Fruit fly (Drosophila melanogaster): ENCODE data around the gene CG44139.

Gene CG44139

DNA sequence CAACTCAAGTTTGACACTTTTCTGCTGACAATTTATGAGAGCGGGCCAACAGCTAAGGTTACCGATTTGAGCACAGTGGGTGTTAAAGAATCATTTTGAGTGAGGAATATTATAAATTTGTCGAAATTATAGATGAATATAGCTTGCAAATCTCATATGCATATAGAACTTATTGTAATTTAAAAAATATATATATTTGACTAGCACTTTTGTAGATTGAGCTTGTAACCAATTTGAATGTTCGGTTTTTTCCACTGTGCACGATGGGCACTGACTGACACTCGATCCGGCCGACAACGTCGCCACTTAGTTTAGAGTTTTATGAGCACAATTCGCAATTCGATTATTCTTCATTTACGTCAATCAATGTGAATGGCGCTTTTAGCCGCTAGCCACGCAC lies 26.1 kb upstream of the CG44139 start:
- TF ChIP-seq CG10669 (GFP tag; optimal IDR thresholded peaks at IDR 0.05), result no peak
- no peak for TF ChIP-seq Sox15 (GFP tag; optimal IDR thresholded peaks at IDR 0.05)
- TF ChIP-seq eg (GFP tag; IDR thresholded peaks at IDR 0.05), result no peak
- peak; percentile 55 for TF ChIP-seq svp (GFP tag)
- no peak for TF ChIP-seq fd85E (GFP tag; optimal IDR thresholded peaks at IDR 0.05)
- TF ChIP-seq CG10631 (GFP tag; optimal IDR thresholded peaks at IDR 0.05), result peak; percentile 8
- TF ChIP-seq achi (GFP tag; optimal IDR thresholded peaks at IDR 0.05), result no peak
- TF ChIP-seq Sox102F (GFP tag; optimal IDR thresholded peaks at IDR 0.05), result no peak
- TF ChIP-seq CG31627 (GFP tag; optimal IDR thresholded peaks at IDR 0.05), result no peak
- TF ChIP-seq net (GFP tag; optimal IDR thresholded peaks at IDR 0.05), result no peak
- TF ChIP-seq Eip78C (GFP tag), result no peak
- no peak for TF ChIP-seq Ets21C (GFP tag; optimal IDR thresholded peaks at IDR 0.05)
- no peak for TF ChIP-seq Sox14 (GFP tag; optimal IDR thresholded peaks at IDR 0.05)
- TF ChIP-seq Met (GFP tag; optimal IDR thresholded peaks at IDR 0.05), result no peak
- TF ChIP-seq CG9139 (GFP tag; optimal IDR thresholded peaks at IDR 0.05), result no peak
- TF ChIP-seq spab (GFP tag; optimal IDR thresholded peaks at IDR 0.05), result no peak
- no peak for TF ChIP-seq CG6792 (GFP tag; optimal IDR thresholded peaks at IDR 0.05)

DNA sequence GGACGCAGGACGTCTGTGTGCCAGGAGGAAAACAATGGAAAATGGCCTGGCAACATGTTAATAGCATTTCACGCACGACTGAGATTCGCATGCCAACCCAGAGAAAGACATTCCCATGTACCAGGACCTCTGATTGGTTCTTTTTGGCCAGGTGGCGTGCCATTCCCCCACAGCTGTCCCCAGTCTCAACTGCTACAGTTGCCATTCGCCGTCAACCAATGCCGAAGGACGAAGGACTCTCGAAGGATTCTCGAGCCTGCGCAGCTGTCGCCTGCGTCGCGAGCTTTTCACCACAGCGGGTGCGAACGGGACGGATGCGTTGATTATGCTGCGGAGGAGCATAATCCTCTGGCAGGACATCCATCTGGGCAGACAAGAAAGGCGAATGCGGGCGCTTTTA lies 24.7 kb upstream of the CG44139 start, which contains the start of gene VGlut:
Gene VGlut, plus strand, starts transcription at position 399 of the 400 bp plus-strand sequence.
- TF ChIP-seq CG16779 (tag; optimal IDR thresholded peaks at IDR 0.05) (no peak), svp (GFP tag) (no peak), CG15336 (GFP tag; IDR thresholded peaks at IDR 0.05) (no peak), Eip93F (GFP tag; optimal IDR thresholded peaks at IDR 0.05) (no peak), CG9139 (GFP tag; optimal IDR thresholded peaks at IDR 0.05) (no peak), eg (GFP tag; IDR thresholded peaks at IDR 0.05) (no peak), Ets96B (tag; optimal IDR thresholded peaks at IDR 0.05) (no peak), Hr38 (GFP tag; optimal IDR thresholded peaks at IDR 0.05) (no peak), CG8119 (GFP tag; IDR thresholded peaks at IDR 0.05) (no peak), CG6163 (GFP tag; IDR thresholded peaks at IDR 0.05) (no peak), CG1621 (tag; optimal IDR thresholded peaks at IDR 0.05) (no peak), fkh (GFP tag; optimal IDR thresholded peaks at IDR 0.05) (no peak), CG10631 (GFP tag; optimal IDR thresholded peaks at IDR 0.05) (no peak), cyc (GFP tag; optimal IDR thresholded peaks at IDR 0.05) (no peak), ss (GFP tag; optimal IDR thresholded peaks at IDR 0.05) (no peak), Eip78C (GFP tag) (no peak)

dm6 chr2L:2402194-2402593 lies 22.4 kb upstream of the CG44139 start:
- TF ChIP-seq svp (GFP tag) (peak; percentile 41), cyc (GFP tag; optimal IDR thresholded peaks at IDR 0.05) (no peak)

DNA sequence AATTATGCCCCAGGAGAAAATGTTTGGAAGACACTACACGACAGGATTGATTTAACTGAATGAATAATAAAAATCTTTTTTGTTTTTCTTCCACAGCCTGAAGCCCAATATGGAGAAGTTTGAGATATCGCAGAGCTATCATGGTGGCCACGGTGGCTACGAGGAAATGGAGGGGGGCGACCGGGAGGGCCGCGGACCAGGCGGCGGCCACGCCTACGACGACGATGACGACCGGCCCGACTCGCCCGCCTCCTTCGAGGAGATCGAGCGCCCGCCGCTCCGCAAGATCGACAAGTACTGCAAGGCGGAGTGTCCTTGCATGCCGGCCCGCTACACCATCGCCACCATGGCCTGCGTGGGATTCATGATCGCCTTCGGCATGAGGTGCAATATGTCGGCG lies 20.0 kb upstream of the CG44139 start:
- TF ChIP-seq Met (GFP tag; optimal IDR thresholded peaks at IDR 0.05), result no peak
- TF ChIP-seq Sox15 (GFP tag; optimal IDR thresholded peaks at IDR 0.05), result no peak

DNA sequence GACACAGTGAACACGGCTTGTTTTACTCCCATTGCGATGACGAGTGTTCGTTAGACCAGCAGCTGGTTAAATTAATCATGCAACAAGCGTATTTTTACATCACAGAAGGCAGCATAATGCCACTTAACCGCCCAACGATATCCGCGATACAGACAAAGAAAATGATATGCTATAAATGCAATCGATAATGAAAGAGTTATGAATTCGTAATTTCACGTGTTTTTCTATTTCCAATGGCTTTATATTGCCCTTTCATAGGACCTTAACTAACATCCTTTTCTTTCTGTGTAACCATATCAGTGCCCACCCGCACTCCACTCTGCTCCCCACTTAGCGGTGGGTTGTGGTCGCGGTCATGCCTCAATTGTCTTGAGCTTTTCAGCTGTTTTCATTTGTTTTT lies 11.5 kb upstream of the CG44139 start:
- TF ChIP-seq CG11762 (GFP tag; optimal IDR thresholded peaks at IDR 0.05; ENCODE audit: insufficient read depth) (no peak), CG8119 (GFP tag; IDR thresholded peaks at IDR 0.05) (peak; percentile 69), CG11902 (GFP tag; optimal IDR thresholded peaks at IDR 0.05) (no peak), Gug (GFP tag; IDR thresholded peaks at IDR 0.05) (peak; percentile 62), achi (GFP tag; optimal IDR thresholded peaks at IDR 0.05) (peak; percentile 23), eg (GFP tag; IDR thresholded peaks at IDR 0.05) (peak; percentile 87), CG32006 (GFP tag; optimal IDR thresholded peaks at IDR 0.05) (peak; percentile 71), Sox102F (GFP tag; optimal IDR thresholded peaks at IDR 0.05) (no peak), Smox (GFP tag; optimal IDR thresholded peaks at IDR 0.05) (no peak), CG6792 (GFP tag; optimal IDR thresholded peaks at IDR 0.05) (no peak), Lpt (GFP tag; optimal IDR thresholded peaks at IDR 0.05) (peak; percentile 43), pdm3 (GFP tag; optimal IDR thresholded peaks at IDR 0.05) (peak; percentile 16), CG6854 (GFP tag; optimal IDR thresholded peaks at IDR 0.05) (no peak), topi (GFP tag; optimal IDR thresholded peaks at IDR 0.05) (no peak), CG15336 (GFP tag; IDR thresholded peaks at IDR 0.05) (no peak; the same call in 1 of the 2 replicates), Sox14 (GFP tag; optimal IDR thresholded peaks at IDR 0.05) (no peak), fd85E (GFP tag; optimal IDR thresholded peaks at IDR 0.05) (no peak), CG1621 (tag; optimal IDR thresholded peaks at IDR 0.05) (no peak), cyc (GFP tag; optimal IDR thresholded peaks at IDR 0.05) (no peak), Met (GFP tag; optimal IDR thresholded peaks at IDR 0.05) (no peak), CG7368 (GFP tag; optimal IDR thresholded peaks at IDR 0.05) (no peak), Ets21C (GFP tag; optimal IDR thresholded peaks at IDR 0.05) (no peak), CG34406 (GFP tag; optimal IDR thresholded peaks at IDR 0.05) (no peak), net (GFP tag; optimal IDR thresholded peaks at IDR 0.05) (no peak), OdsH (GFP tag; optimal IDR thresholded peaks at IDR 0.05) (peak; percentile 34), spab (GFP tag; optimal IDR thresholded peaks at IDR 0.05) (no peak), vri (GFP tag; optimal IDR thresholded peaks at IDR 0.05) (no peak), svp (GFP tag) (no peak), ss (GFP tag; optimal IDR thresholded peaks at IDR 0.05) (no peak), lz (GFP tag; optimal IDR thresholded peaks at IDR 0.05) (no peak), Ets96B (tag; optimal IDR thresholded peaks at IDR 0.05) (no peak)
